Worm (Caenorhabditis elegans): Measurements from ENCODE around the gene math-13.

- TF ChIP-seq ZK337.2 (GFP tag; IDR thresholded peaks at IDR 0.05), result no peak
- TF ChIP-seq pha-4 (GFP tag; IDR thresholded peaks at IDR 0.05), result no peak
- no peak for TF ChIP-seq pha-4 (tag; optimal IDR thresholded peaks at IDR 0.05)
- no peak for TF ChIP-seq fkh-10 (GFP tag; optimal IDR thresholded peaks at IDR 0.05)
- TF ChIP-seq lin-38 (GFP tag; IDR thresholded peaks at IDR 0.05), result no peak
- peak; percentile 8 for TF ChIP-seq pqm-1 (tag; optimal IDR thresholded peaks at IDR 0.05)
- no peak for TF ChIP-seq nhr-11 (tag; optimal IDR thresholded peaks at IDR 0.05)
- TF ChIP-seq ceh-28 (tag; optimal IDR thresholded peaks at IDR 0.05), result no peak
- TF ChIP-seq aly-2 (tag; optimal IDR thresholded peaks at IDR 0.05), result no peak
- no peak for TF ChIP-seq D1046.2 (GFP tag; IDR thresholded peaks at IDR 0.05)
- no peak for TF ChIP-seq nhr-77 (tag; optimal IDR thresholded peaks at IDR 0.05)
- TF ChIP-seq mxl-2 (GFP tag; conservative IDR thresholded peaks at IDR 0.05), result no peak
- TF ChIP-seq nhr-76 (tag; optimal IDR thresholded peaks at IDR 0.05), result no peak
Measured at ce11 chrII:1870875-1871592, 4.7 kb upstream of the math-13 start, which contains the start of gene math-10.

Measured in whole organism, L4 larva.